Worm (Caenorhabditis elegans) whole organism, mixed stage, embryonic: ENCODE measurements around the gene F55G11.1.

Experiments
- M03D4.4 ChIP-seq: sonication (generic microtip); optimal IDR thresholded peaks from 2 replicates; lab custom pipeline; 2017; ENCODE audit warnings: mild to moderate bottlenecking, missing genetic modification characterization, missing compliant biosample characterization
- bed-3 ChIP-seq: fragments of 200-800 bp; sonication (Bioruptor generic); optimal IDR thresholded peaks from 3 replicates; lab custom pipeline; 2018; ENCODE audit warnings: mild to moderate bottlenecking, missing genetic modification characterization, moderate library complexity, missing compliant biosample characterization
- blmp-1 ChIP-seq: fragments of 150-350 bp; optimal IDR thresholded peaks from 2 replicates; lab custom pipeline; 2014; ENCODE audit warnings: missing biosample characterization, missing genetic modification characterization
- ceh-39 ChIP-seq: fragments of 150-350 bp; optimal IDR thresholded peaks from 2 replicates; lab custom pipeline; 2014; ENCODE audit warnings: missing biosample characterization, missing genetic modification characterization
- ceh-43 ChIP-seq: fragments of 200-800 bp; sonication (Bioruptor generic); optimal IDR thresholded peaks from 2 replicates; lab custom pipeline; 2018; ENCODE audit warnings: mild to moderate bottlenecking, missing genetic modification characterization, moderate library complexity, missing compliant biosample characterization
- ceh-83 ChIP-seq: fragments of 200-800 bp; sonication (Bioruptor generic); optimal IDR thresholded peaks from 2 replicates; lab custom pipeline; 2018; ENCODE audit warnings: mild to moderate bottlenecking, missing genetic modification characterization, missing compliant biosample characterization
- ces-1 ChIP-seq: fragments of 150-350 bp; optimal IDR thresholded peaks from 2 replicates; lab custom pipeline; 2014; ENCODE audit warnings: missing biosample characterization, missing genetic modification reagents, missing genetic modification characterization
- cnd-1 ChIP-seq: fragments of 200-800 bp; sonication (Bioruptor generic); optimal IDR thresholded peaks from 2 replicates; lab custom pipeline; 2018; ENCODE audit warnings: mild to moderate bottlenecking, missing genetic modification characterization, missing compliant biosample characterization
- drap-1 ChIP-seq: fragments of 200-800 bp; sonication (Bioruptor generic); optimal IDR thresholded peaks from 3 replicates; lab custom pipeline; 2018; ENCODE audit warnings: mild to moderate bottlenecking, missing genetic modification characterization, missing compliant biosample characterization
- elt-3 ChIP-seq: fragments of 150-350 bp; optimal IDR thresholded peaks from 2 replicates; lab custom pipeline; 2014; ENCODE audit warnings: missing biosample characterization, missing genetic modification characterization
- flh-1 ChIP-seq: fragments of 200-800 bp; sonication (Bioruptor generic); optimal IDR thresholded peaks from 2 replicates; lab custom pipeline; 2018; ENCODE audit warnings: mild to moderate bottlenecking, missing genetic modification characterization, moderate library complexity, missing compliant biosample characterization
- ham-2 ChIP-seq: fragments of 200-800 bp; sonication (Bioruptor generic); optimal IDR thresholded peaks from 2 replicates; lab custom pipeline; 2018; ENCODE audit warnings: mild to moderate bottlenecking, missing genetic modification characterization, missing compliant biosample characterization
- hlh-1 ChIP-seq: fragments of 150-350 bp; optimal IDR thresholded peaks from 2 replicates; lab custom pipeline; 2014; ENCODE audit warnings: missing biosample characterization, missing genetic modification reagents, missing genetic modification characterization
- lin-13 ChIP-seq: fragments of 150-350 bp; optimal IDR thresholded peaks from 2 replicates; lab custom pipeline; 2014; ENCODE audit warnings: missing biosample characterization, missing genetic modification characterization
- lin-32 ChIP-seq: fragments of 200-800 bp; sonication (Bioruptor generic); optimal IDR thresholded peaks from 2 replicates; lab custom pipeline; 2018; ENCODE audit warnings: mild to moderate bottlenecking, missing genetic modification characterization, missing compliant biosample characterization
- lsy-2 ChIP-seq: fragments of 150-350 bp; optimal IDR thresholded peaks from 2 replicates; lab custom pipeline; 2014; ENCODE audit warnings: missing biosample characterization, missing genetic modification characterization
- mab-5 ChIP-seq: fragments of 150-350 bp; optimal IDR thresholded peaks from 2 replicates; lab custom pipeline; 2014; ENCODE audit warnings: missing biosample characterization, missing genetic modification characterization
- mep-1 ChIP-seq: fragments of 150-350 bp; optimal IDR thresholded peaks from 2 replicates; lab custom pipeline; 2017; ENCODE audit warnings: missing biosample characterization, missing genetic modification reagents, missing genetic modification characterization, inconsistent platforms
- mls-2 ChIP-seq: sonication (generic microtip); optimal IDR thresholded peaks from 2 replicates; lab custom pipeline; 2016; ENCODE audit warnings: mild to moderate bottlenecking, missing genetic modification characterization, moderate library complexity, missing compliant biosample characterization
- nhr-12 ChIP-seq: fragments of 150-350 bp; optimal IDR thresholded peaks from 2 replicates; lab custom pipeline; 2014; ENCODE audit warnings: missing biosample characterization, missing genetic modification characterization
- nhr-2 ChIP-seq: fragments of 150-350 bp; optimal IDR thresholded peaks from 2 replicates; lab custom pipeline; 2014; ENCODE audit warnings: missing biosample characterization, missing genetic modification characterization
- nhr-237 ChIP-seq: fragments of 150-350 bp; optimal IDR thresholded peaks from 2 replicates; lab custom pipeline; 2014; ENCODE audit warnings: missing biosample characterization, missing genetic modification characterization
- nhr-28 ChIP-seq: fragments of 150-350 bp; optimal IDR thresholded peaks from 2 replicates; lab custom pipeline; 2014; ENCODE audit warnings: missing biosample characterization, missing genetic modification characterization
- nhr-76 ChIP-seq: sonication (generic microtip); optimal IDR thresholded peaks from 2 replicates; lab custom pipeline; 2017; ENCODE audit warnings: missing biosample characterization, missing genetic modification characterization
- sem-2 ChIP-seq: fragments of 200-800 bp; sonication (Bioruptor generic); optimal IDR thresholded peaks from 2 replicates; lab custom pipeline; 2018; ENCODE audit warnings: mild to moderate bottlenecking, missing genetic modification characterization, missing compliant biosample characterization
- sptf-1 ChIP-seq: sonication (generic microtip); optimal IDR thresholded peaks from 2 replicates; lab custom pipeline; 2017; ENCODE audit warnings: mild to moderate bottlenecking, missing genetic modification characterization, moderate library complexity, missing compliant biosample characterization
- tbx-8 ChIP-seq: fragments of 200-800 bp; sonication (Bioruptor generic); optimal IDR thresholded peaks from 2 replicates; lab custom pipeline; 2018; ENCODE audit warnings: mild to moderate bottlenecking, missing genetic modification characterization, moderate library complexity, missing compliant biosample characterization
- unc-120 ChIP-seq: sonication (generic microtip); optimal IDR thresholded peaks from 2 replicates; lab custom pipeline; 2017; ENCODE audit warnings: missing genetic modification characterization, missing compliant biosample characterization; ENCODE audit not compliant: poor library complexity, severe bottlenecking
- unc-39 ChIP-seq: fragments of 150-350 bp; optimal IDR thresholded peaks from 2 replicates; lab custom pipeline; 2014; ENCODE audit warnings: missing biosample characterization, missing genetic modification characterization
- unc-62 ChIP-seq: fragments of 150-350 bp; optimal IDR thresholded peaks from 2 replicates; lab custom pipeline; 2014; ENCODE audit warnings: missing biosample characterization, missing genetic modification reagents, missing genetic modification characterization
- zip-8 ChIP-seq: fragments of 150-350 bp; optimal IDR thresholded peaks from 2 replicates; lab custom pipeline; 2014; ENCODE audit warnings: missing biosample characterization, missing genetic modification characterization
- ztf-11 ChIP-seq: fragments of 150-350 bp; optimal IDR thresholded peaks from 2 replicates; lab custom pipeline; 2014; ENCODE audit warnings: missing biosample characterization, missing genetic modification characterization

F55G11.1 gene

DNA sequence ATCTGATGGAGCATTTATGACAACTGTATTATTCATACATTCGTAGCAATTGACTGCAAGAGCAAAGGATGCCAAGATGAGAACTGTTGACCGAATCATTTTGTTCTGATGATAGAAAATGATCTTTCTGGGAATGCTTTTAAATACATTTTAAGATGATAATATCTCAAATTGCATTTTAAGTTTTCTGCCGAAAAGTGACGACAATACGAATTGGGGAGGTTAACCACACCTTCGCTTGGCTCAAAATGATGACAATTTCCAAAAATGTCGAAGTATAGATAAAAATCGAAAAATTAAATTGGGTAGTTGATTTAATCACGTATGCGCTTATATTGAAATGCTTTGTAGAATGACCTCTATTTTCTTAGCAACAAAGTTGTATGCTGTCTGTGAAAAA, 5.1 kb downstream of the F55G11.1 start, which contains the start of gene dod-24:
dod-24 (minus strand) TSS at position 101 of the 400 bp plus-strand sequence.
- TF ChIP-seq mab-5 (tag; lab: Kevin White, UChicago) (no peak), sptf-1 (tag; lab: Kevin White, UChicago) (no peak), unc-120 (tag; lab: Kevin White, UChicago) (no peak), ceh-39 (no peak), flh-1 (GFP tag; lab: Kevin White, UChicago) (no peak), ceh-43 (no peak), tbx-8 (GFP tag; lab: Kevin White, UChicago) (no peak), blmp-1 (tag; lab: Kevin White, UChicago) (no peak), bed-3 (GFP tag; lab: Kevin White, UChicago) (no peak), ces-1 (GFP tag; lab: Kevin White, UChicago) (no peak)
- TF ChIP-seq, all 35 proteins: peak for 0

DNA sequence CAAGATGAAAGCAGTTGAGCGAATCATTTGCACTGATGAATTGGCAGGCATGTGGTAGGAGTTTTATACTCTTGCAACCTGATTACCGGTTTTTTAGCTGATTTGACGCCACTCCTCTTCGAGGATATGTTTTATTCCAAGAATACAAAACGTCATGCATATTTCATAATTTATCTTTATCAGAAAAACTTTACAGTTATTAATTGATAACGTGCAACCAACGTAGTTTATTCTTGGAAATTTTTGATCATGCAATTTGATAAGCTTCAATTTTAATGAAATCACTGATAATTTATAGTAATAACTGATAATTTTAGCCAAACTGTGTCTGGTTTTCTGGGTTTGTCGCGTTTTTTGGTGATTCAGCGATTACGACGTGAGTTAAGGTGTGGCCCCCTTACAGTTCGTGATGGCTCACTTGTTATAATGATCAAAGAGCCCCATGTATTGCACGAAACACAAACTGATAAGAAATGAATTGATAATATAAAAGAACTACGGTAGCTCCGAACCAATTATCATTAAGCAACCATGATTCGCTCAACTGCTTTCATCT, 10.1 kb downstream of the F55G11.1 start, which contains the start of the genes cld-1 and dod-21:
cld-1 (minus strand) TSS at position 51 of the 556 bp plus-strand sequence.
dod-21 (plus strand) TSS at position 518 of the 556 bp plus-strand sequence.
- TF ChIP-seq nhr-12 (no peak), zip-8 (tag; lab: Kevin White, UChicago) (no peak), ceh-83 (GFP tag; lab: Kevin White, UChicago) (no peak), cnd-1 (tag; lab: Kevin White, UChicago) (no peak), blmp-1 (tag; lab: Kevin White, UChicago) (no peak), hlh-1 (no peak), elt-3 (no peak), ces-1 (GFP tag; lab: Kevin White, UChicago) (no peak), M03D4.4 (tag; lab: Kevin White, UChicago) (no peak), nhr-2 (no peak), sem-2 (GFP tag; lab: Kevin White, UChicago) (no peak), unc-120 (tag; lab: Kevin White, UChicago) (no peak), mep-1 (no peak), nhr-237 (tag; lab: Kevin White, UChicago) (no peak), drap-1 (GFP tag; lab: Kevin White, UChicago) (no peak), unc-39 (no peak), nhr-76 (tag; lab: Kevin White, UChicago) (no peak)

DNA sequence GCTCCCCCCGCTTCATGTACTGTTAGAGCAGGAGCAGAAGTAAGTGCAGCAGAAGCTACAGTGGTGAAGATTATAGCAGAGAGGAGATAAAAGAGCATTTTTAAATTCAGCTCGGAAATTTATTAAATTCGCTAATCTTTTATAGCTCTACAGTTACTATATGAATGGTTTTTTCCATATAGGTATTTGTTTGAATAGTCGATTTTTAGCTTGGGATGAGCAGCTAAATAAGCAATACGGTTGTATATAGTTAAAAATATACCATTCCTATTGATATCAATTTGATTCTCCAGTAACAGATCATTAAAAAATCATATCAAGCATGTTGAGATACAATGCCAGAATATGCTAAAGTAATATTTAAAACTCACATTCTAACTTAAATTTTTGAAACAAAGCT, 19.7 kb downstream of the F55G11.1 start, which contains the start of gene srlf-5:
srlf-5 (minus strand) TSS at position 101 of the 400 bp plus-strand sequence.
- TF ChIP-seq lin-13 (tag; lab: Kevin White, UChicago) (no peak), ztf-11 (tag; lab: Kevin White, UChicago) (no peak), unc-62 (no peak), ceh-43 (no peak), drap-1 (GFP tag; lab: Kevin White, UChicago) (no peak), lin-32 (GFP tag; lab: Kevin White, UChicago) (no peak), nhr-28 (tag; lab: Kevin White, UChicago) (no peak), cnd-1 (tag; lab: Kevin White, UChicago) (no peak), hlh-1 (no peak), ham-2 (no peak), tbx-8 (GFP tag; lab: Kevin White, UChicago) (no peak), nhr-2 (no peak), mls-2 (tag; lab: Kevin White, UChicago) (no peak), sem-2 (GFP tag; lab: Kevin White, UChicago) (no peak), M03D4.4 (tag; lab: Kevin White, UChicago) (no peak), elt-3 (no peak), lsy-2 (tag; lab: Kevin White, UChicago) (no peak), nhr-12 (no peak), zip-8 (tag; lab: Kevin White, UChicago) (no peak)

DNA sequence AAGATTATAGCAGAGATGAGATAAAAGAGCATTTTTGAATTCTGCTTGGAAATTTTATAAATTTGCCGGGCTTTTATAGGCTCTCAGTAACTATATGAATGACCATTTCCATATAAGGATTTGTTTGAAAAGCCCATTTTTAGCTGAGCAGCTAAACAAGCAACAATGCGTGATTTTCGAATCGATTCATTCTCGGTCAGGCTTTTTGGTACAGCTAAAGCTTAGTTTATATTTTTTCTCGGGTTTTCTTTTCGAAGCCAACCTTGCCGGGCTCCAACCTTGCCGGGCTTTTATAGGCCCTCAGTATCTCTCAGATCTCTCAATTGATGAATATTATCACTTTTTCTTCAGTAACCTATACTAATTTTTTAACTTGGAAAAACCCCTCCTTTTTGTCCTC, 22.1 kb downstream of the F55G11.1 start, which contains the start of gene srlf-4:
srlf-4 (minus strand) TSS at position 101 of the 400 bp plus-strand sequence.
- TF ChIP-seq mab-5 (tag; lab: Kevin White, UChicago): no peak
- TF ChIP-seq sem-2 (GFP tag; lab: Kevin White, UChicago): no peak
- TF ChIP-seq bed-3 (GFP tag; lab: Kevin White, UChicago): no peak
- no peak for TF ChIP-seq blmp-1 (tag; lab: Kevin White, UChicago)
- TF ChIP-seq unc-120 (tag; lab: Kevin White, UChicago): peak; percentile 13
- TF ChIP-seq, all 35 proteins: peak for 1
